Worm (Caenorhabditis elegans) whole organism, young adult: ENCODE results near the gene efa-6.
A peak's percentile ranks its signal among the peaks of the same experiment; 100 is the strongest.

Experiments
- B0035.1 ChIP-seq: sonication (generic microtip); optimal IDR thresholded peaks from 2 replicates; lab custom pipeline; 2016; ENCODE audit warnings: missing genetic modification characterization, mild to moderate bottlenecking, missing compliant biosample characterization, missing genotype, missing genetic modification reagents
- F49E8.2 ChIP-seq: sonication (generic microtip); optimal IDR thresholded peaks from 3 replicates; lab custom pipeline; 2017; ENCODE audit warnings: missing genetic modification characterization, mild to moderate bottlenecking, missing compliant biosample characterization, antibody characterized with exemption, moderate library complexity; ENCODE audit not compliant: insufficient read depth
- F55B11.4 ChIP-seq: sonication (generic microtip); optimal IDR thresholded peaks from 2 replicates; lab custom pipeline; 2016; ENCODE audit warnings: missing compliant biosample characterization, missing genetic modification characterization, borderline replicate concordance; ENCODE audit not compliant: insufficient read depth
- F57C9.4 ChIP-seq: sonication (generic microtip); optimal IDR thresholded peaks from 2 replicates; lab custom pipeline; 2017; ENCODE audit warnings: mild to moderate bottlenecking, missing genetic modification characterization, missing compliant biosample characterization
- K12H6.12 ChIP-seq: fragments of 200-800 bp; sonication (Bioruptor generic); optimal IDR thresholded peaks from 2 replicates; lab custom pipeline; 2018; ENCODE audit warnings: mild to moderate bottlenecking, missing genetic modification characterization, missing compliant biosample characterization
- T26A5.8 ChIP-seq: sonication (generic microtip); optimal IDR thresholded peaks from 2 replicates; lab custom pipeline; 2016; ENCODE audit warnings: missing genetic modification characterization, missing compliant biosample characterization
- Y67H2A.10 ChIP-seq: fragments of 200-800 bp; sonication (Bioruptor generic); conservative IDR thresholded peaks from 2 replicates; pipeline ENCODE4 v1.3.6; 2022; ENCODE audit warnings: missing genetic modification reagents, missing genetic modification characterization, missing compliant biosample characterization
- akir-1 ChIP-seq: fragments of 200-800 bp; sonication (Bioruptor generic); optimal IDR thresholded peaks from 2 replicates; lab custom pipeline; 2018; ENCODE audit warnings: mild to moderate bottlenecking, missing genetic modification characterization, moderate library complexity, missing compliant biosample characterization
- atf-7 ChIP-seq: sonication (generic microtip); optimal IDR thresholded peaks from 2 replicates; lab custom pipeline; 2017; ENCODE audit warnings: mild to moderate bottlenecking, missing genetic modification characterization, missing compliant biosample characterization
- cebp-1 ChIP-seq, 2 experiments: fragments of 200-800 bp in 1 of 2; sonication (Bioruptor generic) in 1 of 2; sonication (generic microtip) in 1 of 2; IDR thresholded peaks in 1 of 2; optimal IDR thresholded peaks in 1 of 2; 2 replicates each; pipeline versions ENCODE4 v1.3.6 to Lab custom; 2017 to 2022; ENCODE audit warnings: missing compliant biosample characterization in 2 of 2, missing genetic modification characterization in 2 of 2, mild to moderate bottlenecking in 1 of 2, missing genetic modification reagents in 1 of 2, moderate library complexity in 1 of 2
- cebp-2 ChIP-seq: fragments of 200-800 bp; sonication (Bioruptor generic); IDR thresholded peaks from 2 replicates; pipeline ENCODE4 v1.3.6; 2022; ENCODE audit warnings: missing genetic modification characterization, missing compliant biosample characterization
- ceh-100 ChIP-seq: fragments of 200-800 bp; sonication (Bioruptor generic); IDR thresholded peaks from 2 replicates; pipeline ENCODE4 v1.3.6; 2022; ENCODE audit warnings: missing genetic modification reagents, missing genetic modification characterization, missing compliant biosample characterization
- ceh-27 ChIP-seq: fragments of 200-800 bp; sonication (Bioruptor generic); optimal IDR thresholded peaks from 2 replicates; lab custom pipeline; 2018; ENCODE audit warnings: mild to moderate bottlenecking, missing genetic modification characterization, moderate library complexity, missing compliant biosample characterization
- ceh-91 ChIP-seq: fragments of 200-800 bp; sonication (Bioruptor generic); IDR thresholded peaks from 2 replicates; pipeline ENCODE4 v1.3.6; 2022; ENCODE audit warnings: missing genetic modification reagents, missing genetic modification characterization, missing compliant biosample characterization
- die-1 ChIP-seq: sonication (generic microtip); optimal IDR thresholded peaks from 2 replicates; lab custom pipeline; 2016; ENCODE audit warnings: missing genotype, mild to moderate bottlenecking, missing genetic modification characterization, missing compliant biosample characterization
- dox-1 ChIP-seq: fragments of 200-800 bp; sonication (Bioruptor generic); IDR thresholded peaks from 2 replicates; pipeline ENCODE4 v1.3.6; 2022; ENCODE audit warnings: missing genetic modification reagents, missing genetic modification characterization, missing compliant biosample characterization
- egrh-3 ChIP-seq: fragments of 200-800 bp; sonication (Bioruptor generic); IDR thresholded peaks from 2 replicates; pipeline ENCODE4 v1.3.6; 2022; ENCODE audit warnings: missing genetic modification reagents, missing genetic modification characterization, missing compliant biosample characterization
- hmg-1.2 ChIP-seq: fragments of 200-800 bp; sonication (Bioruptor generic); IDR thresholded peaks from 2 replicates; pipeline ENCODE4 v1.3.6; 2022; ENCODE audit warnings: missing genetic modification reagents, missing genetic modification characterization, missing compliant biosample characterization
- lag-1 ChIP-seq: fragments of 200-800 bp; sonication (Bioruptor generic); IDR thresholded peaks from 2 replicates; pipeline ENCODE4 v1.3.6; 2022; ENCODE audit warnings: missing genetic modification reagents, missing genetic modification characterization, missing compliant biosample characterization
- let-607 ChIP-seq, 2 experiments: fragments of 200-800 bp in 1 of 2; sonication (Bioruptor generic) in 1 of 2; sonication (generic microtip) in 1 of 2; optimal IDR thresholded peaks; 2 replicates each; lab custom pipeline; 2016 to 2018; ENCODE audit warnings: mild to moderate bottlenecking in 2 of 2, missing compliant biosample characterization in 2 of 2, missing genetic modification characterization in 2 of 2, moderate library complexity in 2 of 2, missing genotype in 1 of 2
- lin-26 ChIP-seq: fragments of 200-800 bp; sonication (Bioruptor generic); IDR thresholded peaks from 2 replicates; pipeline ENCODE4 v1.3.6; 2022; ENCODE audit warnings: missing genetic modification reagents, missing genetic modification characterization, missing compliant biosample characterization
- madf-6 ChIP-seq: fragments of 200-800 bp; sonication (Bioruptor generic); IDR thresholded peaks from 2 replicates; pipeline ENCODE4 v1.3.6; 2022; ENCODE audit warnings: missing genetic modification reagents, missing genetic modification characterization, missing compliant biosample characterization
- mcd-1 ChIP-seq: fragments of 200-800 bp; sonication (Bioruptor generic); IDR thresholded peaks from 2 replicates; pipeline ENCODE4 v1.3.6; 2022; ENCODE audit warnings: missing genetic modification reagents, missing genetic modification characterization, missing compliant biosample characterization
- nfya-1 ChIP-seq: sonication (generic microtip); optimal IDR thresholded peaks from 2 replicates; lab custom pipeline; 2017; ENCODE audit warnings: antibody characterized with exemption, missing compliant biosample characterization, missing genetic modification characterization, borderline replicate concordance; ENCODE audit not compliant: insufficient read depth
- nfya-2 ChIP-seq: fragments of 200-800 bp; sonication (Bioruptor generic); IDR thresholded peaks from 2 replicates; pipeline ENCODE4 v1.3.6; 2022; ENCODE audit warnings: missing genetic modification reagents, missing genetic modification characterization, missing compliant biosample characterization
- nhr-120 ChIP-seq: fragments of 200-800 bp; sonication (Bioruptor generic); IDR thresholded peaks from 2 replicates; pipeline ENCODE4 v1.3.6; 2022; ENCODE audit warnings: missing genetic modification characterization, missing compliant biosample characterization
- pha-4 ChIP-seq: fragments of 150-350 bp; sonication (generic microtip); optimal IDR thresholded peaks from 2 replicates; lab custom pipeline; 2014; ENCODE audit warnings: missing biosample characterization, missing genetic modification reagents, missing genetic modification characterization
- sdz-38 ChIP-seq: sonication (generic microtip); optimal IDR thresholded peaks from 2 replicates; lab custom pipeline; 2016; ENCODE audit warnings: missing genotype, missing genetic modification characterization, missing compliant biosample characterization
- snpc-4 ChIP-seq, 5 experiments: fragments of 150-350 bp in 1 of 5; sonication (generic microtip) in 4 of 5; optimal IDR thresholded peaks; 2 replicates each; lab custom pipeline; 2014 to 2018; ENCODE audit warnings: missing genetic modification characterization in 5 of 5, missing biosample characterization in 3 of 5, antibody characterized with exemption in 2 of 5, mild to moderate bottlenecking in 2 of 5, missing compliant biosample characterization in 2 of 5, missing genotype in 2 of 5, moderate library complexity in 2 of 5, missing genetic modification reagents in 1 of 5
- unc-62 ChIP-seq: fragments of 150-350 bp; optimal IDR thresholded peaks from 2 replicates; lab custom pipeline; 2014; ENCODE audit warnings: missing biosample characterization, missing genetic modification reagents, missing genetic modification characterization
- zfh-2 ChIP-seq: fragments of 200-800 bp; sonication (Bioruptor generic); conservative IDR thresholded peaks from 2 replicates; pipeline ENCODE4 v1.3.6; 2022; ENCODE audit warnings: missing genetic modification reagents, missing genetic modification characterization, missing compliant biosample characterization
- ztf-22 ChIP-seq: fragments of 200-800 bp; sonication (Bioruptor generic); optimal IDR thresholded peaks from 2 replicates; lab custom pipeline; 2018; ENCODE audit warnings: mild to moderate bottlenecking, missing genetic modification characterization, moderate library complexity, missing compliant biosample characterization
- ztf-6 ChIP-seq: fragments of 200-800 bp; sonication (Bioruptor generic); IDR thresholded peaks from 2 replicates; pipeline ENCODE4 v1.3.6; 2022; ENCODE audit warnings: missing genetic modification reagents, missing genetic modification characterization, missing compliant biosample characterization

The efa-6 gene

ce11 chrIV:12590373-12590772 is 24.2 kb downstream of the efa-6 start, which contains the start of gene cul-6:
Gene cul-6, minus strand, starts transcription at chrIV:12590451.
- TF ChIP-seq unc-62 (no peak), B0035.1 (tag; lab: Kevin White, UChicago) (no peak), dox-1 (GFP tag; lab: Robert Waterston, UW) (no peak), ztf-22 (no peak), cebp-1 (GFP tag; IDR thresholded peaks at IDR 0.05; lab: Robert Waterston, UW) (no peak), cebp-1 (tag; optimal IDR thresholded peaks at IDR 0.05; lab: Kevin White, UChicago) (peak; percentile 55), nfya-1 (tag; lab: Kevin White, UChicago) (no peak), akir-1 (GFP tag; lab: Kevin White, UChicago) (no peak)

- no peak for TF ChIP-seq F55B11.4 (tag; lab: Kevin White, UChicago)
- no peak for TF ChIP-seq die-1 (tag; lab: Kevin White, UChicago)
- TF ChIP-seq egrh-3 (GFP tag; lab: Robert Waterston, UW): no peak
- TF ChIP-seq Y67H2A.10: no peak
- no peak for TF ChIP-seq F57C9.4 (tag; lab: Kevin White, UChicago)
- TF ChIP-seq nfya-2 (GFP tag; lab: Robert Waterston, UW): no peak
- no peak for TF ChIP-seq lin-26 (GFP tag; lab: Robert Waterston, UW)
- TF ChIP-seq ceh-91: no peak
- TF ChIP-seq akir-1 (GFP tag; lab: Kevin White, UChicago): no peak
- TF ChIP-seq let-607 (tag; optimal IDR thresholded peaks at IDR 0.05; lab: Kevin White, UChicago): no peak
- TF ChIP-seq pha-4 (tag; lab: Kevin White, UChicago): no peak
- TF ChIP-seq ceh-100 (GFP tag; lab: Robert Waterston, UW): no peak
- TF ChIP-seq F49E8.2 (tag; lab: Kevin White, UChicago): no peak
- TF ChIP-seq snpc-4 (GFP tag; optimal IDR thresholded peaks at IDR 0.05; lab: Kevin White, UChicago): no peak
- TF ChIP-seq snpc-4 (tag; optimal IDR thresholded peaks at IDR 0.05; lab: Kevin White, UChicago): no peak
- TF ChIP-seq madf-6 (GFP tag; lab: Robert Waterston, UW): no peak
- no peak for TF ChIP-seq nhr-120
- TF ChIP-seq lag-1 (GFP tag; lab: Robert Waterston, UW): no peak
- TF ChIP-seq T26A5.8 (tag; lab: Kevin White, UChicago): no peak
- no peak for TF ChIP-seq sdz-38 (tag; lab: Kevin White, UChicago)
These were observed 28.6 kb downstream of the efa-6 start, which contains the start of gene K08E7.8 for ce11 chrIV:12585966-12586365. Gene K08E7.8, minus strand, starts transcription at chrIV:12586066.

- 0 out of 2 replicates have a peak, but pooled peaks have one; percentile 6 for TF ChIP-seq hmg-1.2 (GFP tag; lab: Robert Waterston, UW)
- no peak for TF ChIP-seq mcd-1
- 0 out of 2 replicates have a peak, but pooled peaks have one; percentile 18 for TF ChIP-seq ztf-6 (GFP tag; lab: Robert Waterston, UW)
- peak; percentile 97 for TF ChIP-seq zfh-2 (GFP tag; lab: Robert Waterston, UW)
- TF ChIP-seq atf-7: no peak
- TF ChIP-seq ceh-27 (GFP tag; lab: Kevin White, UChicago): peak; percentile 17
- TF ChIP-seq cebp-2: no peak
- TF ChIP-seq K12H6.12 (tag; lab: Kevin White, UChicago): peak; percentile 79
- TF ChIP-seq, all 124 proteins: peak for 5
These were observed 30.4 kb downstream of the efa-6 start for ce11 chrIV:12584146-12584545.
